Fruit fly (Drosophila melanogaster) whole organism, prepupa: ENCODE results near the gene bchs.

Experiments
- CG10669 ChIP-seq: fragments of 200-800 bp; sonication (Bioruptor generic); optimal IDR thresholded peaks from 3 replicates; lab custom pipeline; 2018; ENCODE audit warnings: missing biosample characterization, mild to moderate bottlenecking, missing genetic modification characterization, moderate library complexity
- CG8119 ChIP-seq: fragments of 200-800 bp; sonication (Bioruptor generic); IDR thresholded peaks from 3 replicates; pipeline ENCODE4 v1.3.6; 2022; ENCODE audit warnings: missing biosample characterization, missing genetic modification characterization
- Eip93F ChIP-seq: fragments of 200-800 bp; sonication (Bioruptor generic); optimal IDR thresholded peaks from 2 replicates; lab custom pipeline; 2016; ENCODE audit warnings: missing biosample characterization, mild to moderate bottlenecking, missing genetic modification characterization
- Hr39 ChIP-seq: fragments of 200-800 bp; sonication (Bioruptor generic); optimal IDR thresholded peaks from 2 replicates; lab custom pipeline; 2016; ENCODE audit warnings: missing biosample characterization, missing genetic modification characterization
- Sox14 ChIP-seq: fragments of 200-800 bp; sonication (Bioruptor generic); optimal IDR thresholded peaks from 3 replicates; lab custom pipeline; 2016; ENCODE audit warnings: missing biosample characterization, missing genetic modification characterization
- fd85E ChIP-seq: fragments of 200-800 bp; sonication (Bioruptor generic); optimal IDR thresholded peaks from 3 replicates; lab custom pipeline; 2016; ENCODE audit warnings: missing biosample characterization, missing genetic modification characterization

DNA sequence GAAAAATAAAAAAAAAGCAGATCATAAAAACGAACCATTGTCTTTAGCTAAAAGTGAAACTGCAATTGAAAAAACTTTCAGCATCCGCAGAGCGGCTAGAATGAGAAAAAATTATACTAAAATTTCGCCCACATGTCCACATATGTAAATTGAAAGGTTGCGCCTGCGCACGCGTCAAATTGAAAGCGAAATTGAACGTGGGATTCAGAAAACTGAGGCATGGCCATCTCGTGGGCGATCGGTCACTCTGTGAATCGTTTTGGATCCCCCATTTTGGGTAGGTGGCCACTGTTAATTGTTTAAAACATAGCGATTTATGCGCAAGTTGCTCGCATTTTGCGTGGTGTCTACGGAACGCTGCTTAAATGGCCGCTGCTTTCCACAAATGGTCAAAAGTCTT is 12.4 kb upstream of the bchs start:
- TF ChIP-seq fd85E (GFP tag; lab: Kevin White, UChicago) (no peak), CG8119 (no peak), Eip93F (no peak), Sox14 (GFP tag; lab: Kevin White, UChicago) (no peak), CG10669 (GFP tag; lab: Kevin White, UChicago) (no peak), Hr39 (GFP tag; lab: Kevin White, UChicago) (no peak)
